Fruit fly (Drosophila melanogaster) whole organism, embryonic: ENCODE data around the gene CG17300.

ENCODE experiments used
- B-H1 ChIP-seq: fragments of 200-800 bp; sonication (Bioruptor generic); IDR thresholded peaks from 3 replicates; pipeline ENCODE4 v1.3.6; 2022; ENCODE audit warnings: missing biosample characterization, missing genetic modification characterization
- CG10267 ChIP-seq: fragments of 200-800 bp; sonication (Bioruptor generic); optimal IDR thresholded peaks from 2 replicates; lab custom pipeline; 2018; ENCODE audit warnings: missing biosample characterization, mild to moderate bottlenecking, missing genetic modification characterization, moderate library complexity
- CG10321 ChIP-seq: fragments of 200-800 bp; sonication (Bioruptor generic); IDR thresholded peaks from 2 replicates; pipeline ENCODE4 v1.3.6; 2022; ENCODE audit warnings: missing biosample characterization, missing genetic modification characterization
- CG10654 ChIP-seq: fragments of 200-800 bp; sonication (Bioruptor generic); optimal IDR thresholded peaks from 2 replicates; lab custom pipeline; 2016; ENCODE audit warnings: missing biosample characterization, missing genetic modification characterization
- CG13624 ChIP-seq: fragments of 200-800 bp; sonication (Bioruptor generic); optimal IDR thresholded peaks from 2 replicates; lab custom pipeline; 2016; ENCODE audit warnings: missing biosample characterization, missing genetic modification characterization
- CG14014 ChIP-seq: fragments of 200-800 bp; sonication (Bioruptor generic); IDR thresholded peaks from 2 replicates; pipeline ENCODE4 v1.3.6; 2022; ENCODE audit warnings: missing biosample characterization, missing genetic modification characterization
- CG14667 ChIP-seq: fragments of 200-800 bp; sonication (Bioruptor generic); IDR thresholded peaks from 2 replicates; pipeline ENCODE4 v1.3.6; 2022; ENCODE audit warnings: missing biosample characterization, missing genetic modification characterization
- CG14710 ChIP-seq: fragments of 200-800 bp; sonication (Bioruptor generic); optimal IDR thresholded peaks from 3 replicates; lab custom pipeline; 2019; ENCODE audit warnings: missing biosample characterization, mild to moderate bottlenecking, missing genetic modification characterization, moderate library complexity
- CG15696 ChIP-seq: fragments of 200-800 bp; sonication (Bioruptor generic); optimal IDR thresholded peaks from 2 replicates; lab custom pipeline; 2019; ENCODE audit warnings: missing biosample characterization, mild to moderate bottlenecking, missing genetic modification characterization, moderate library complexity
- CG17361 ChIP-seq: fragments of 200-800 bp; sonication (Bioruptor generic); IDR thresholded peaks from 3 replicates; pipeline ENCODE4 v1.3.6; 2022; ENCODE audit warnings: missing biosample characterization, missing genetic modification characterization
- CG18599 ChIP-seq: fragments of 200-800 bp; sonication (Bioruptor generic); optimal IDR thresholded peaks from 3 replicates; lab custom pipeline; 2017; ENCODE audit warnings: missing biosample characterization, missing genetic modification characterization, mild to moderate bottlenecking, moderate library complexity, missing genetic modification reagents
- CG2712 ChIP-seq: fragments of 200-800 bp; optimal IDR thresholded peaks from 3 replicates; lab custom pipeline; 2019; ENCODE audit warnings: missing biosample characterization, mild to moderate bottlenecking, missing genetic modification characterization, moderate library complexity
- CG42726 ChIP-seq: fragments of 200-800 bp; sonication (Bioruptor generic); IDR thresholded peaks from 2 replicates; pipeline ENCODE4 v1.3.6; 2022; ENCODE audit warnings: missing biosample characterization, missing genetic modification characterization; ENCODE audit not compliant: partially characterized antibody
- CG4360 ChIP-seq: fragments of 200-800 bp; sonication (Bioruptor generic); IDR thresholded peaks from 2 replicates; pipeline ENCODE4 v1.3.6; 2022; ENCODE audit warnings: missing biosample characterization, missing genetic modification characterization
- CG4404 ChIP-seq: fragments of 200-800 bp; sonication (Bioruptor generic); IDR thresholded peaks from 2 replicates; pipeline ENCODE4 v1.3.6; 2022; ENCODE audit warnings: missing biosample characterization, missing genetic modification characterization
- CG5953 ChIP-seq: fragments of 200-800 bp; sonication (Bioruptor generic); IDR thresholded peaks from 2 replicates; pipeline ENCODE4 v1.3.6; 2022; ENCODE audit warnings: missing biosample characterization, missing genetic modification characterization
- CG7372 ChIP-seq: fragments of 200-800 bp; sonication (Bioruptor generic); IDR thresholded peaks from 2 replicates; pipeline ENCODE4 v1.3.6; 2022; ENCODE audit warnings: missing biosample characterization, missing genetic modification characterization
- CG7839 ChIP-seq: fragments of 200-800 bp; sonication (Bioruptor generic); optimal IDR thresholded peaks from 3 replicates; lab custom pipeline; 2018; ENCODE audit warnings: missing biosample characterization, mild to moderate bottlenecking, missing genetic modification characterization, moderate library complexity
- CG9727 ChIP-seq: fragments of 200-800 bp; sonication (Bioruptor generic); optimal IDR thresholded peaks from 3 replicates; lab custom pipeline; 2017; ENCODE audit warnings: missing biosample characterization, mild to moderate bottlenecking, missing genetic modification characterization
- Camta ChIP-seq: fragments of 200-800 bp; sonication (Bioruptor generic); optimal IDR thresholded peaks from 2 replicates; lab custom pipeline; 2016; ENCODE audit warnings: missing biosample characterization, missing genetic modification characterization
- CkIIα-i1 ChIP-seq: fragments of 200-800 bp; sonication (Bioruptor generic); IDR thresholded peaks from 2 replicates; pipeline ENCODE4 v1.3.6; 2022; ENCODE audit warnings: missing biosample characterization, missing genetic modification characterization
- Dad ChIP-seq: fragments of 200-800 bp; sonication (Bioruptor generic); optimal IDR thresholded peaks from 3 replicates; lab custom pipeline; 2016; ENCODE audit warnings: missing biosample characterization, missing genetic modification characterization
- HLH4C ChIP-seq: fragments of 200-800 bp; sonication (Bioruptor generic); IDR thresholded peaks from 3 replicates; pipeline ENCODE4 v1.3.6; 2022; ENCODE audit warnings: missing biosample characterization, missing genetic modification characterization; ENCODE audit not compliant: partially characterized antibody
- Hand ChIP-seq: fragments of 200-800 bp; sonication (Bioruptor generic); optimal IDR thresholded peaks from 2 replicates; lab custom pipeline; 2017; ENCODE audit warnings: mild to moderate bottlenecking, missing biosample characterization, missing genetic modification reagents, missing genetic modification characterization
- Kr ChIP-seq: fragments of 200-800 bp; sonication (Bioruptor generic); optimal IDR thresholded peaks from 2 replicates; lab custom pipeline; 2017; ENCODE audit warnings: missing biosample characterization, mild to moderate bottlenecking, missing genetic modification characterization
- Mes4 ChIP-seq: fragments of 200-800 bp; sonication (Bioruptor generic); optimal IDR thresholded peaks from 2 replicates; lab custom pipeline; 2016; ENCODE audit warnings: missing biosample characterization, missing genetic modification characterization
- Myb ChIP-seq: fragments of 200-800 bp; sonication (Bioruptor generic); optimal IDR thresholded peaks from 2 replicates; lab custom pipeline; 2016; ENCODE audit warnings: missing biosample characterization, missing genetic modification characterization
- Neu2 ChIP-seq: fragments of 200-800 bp; sonication (Bioruptor generic); optimal IDR thresholded peaks from 3 replicates; lab custom pipeline; 2016; ENCODE audit warnings: missing biosample characterization, missing genetic modification characterization, borderline replicate concordance
- Opbp ChIP-seq: fragments of 200-800 bp; sonication (Bioruptor generic); IDR thresholded peaks from 3 replicates; pipeline ENCODE4 v1.3.6; 2022; ENCODE audit warnings: missing biosample characterization, missing genetic modification characterization; ENCODE audit not compliant: partially characterized antibody
- Sry-β ChIP-seq: fragments of 200-800 bp; sonication (Bioruptor generic); optimal IDR thresholded peaks from 2 replicates; lab custom pipeline; 2018; ENCODE audit warnings: missing biosample characterization, mild to moderate bottlenecking, missing genetic modification characterization, moderate library complexity
- Vsx1 ChIP-seq: fragments of 200-800 bp; sonication (Bioruptor generic); optimal IDR thresholded peaks from 2 replicates; lab custom pipeline; 2017; ENCODE audit warnings: missing biosample characterization, mild to moderate bottlenecking, missing genetic modification characterization, missing genetic modification reagents
- ap ChIP-seq: fragments of 200-800 bp; sonication (Bioruptor generic); IDR thresholded peaks from 2 replicates; pipeline ENCODE4 v1.3.6; 2022; ENCODE audit warnings: missing biosample characterization, missing genetic modification characterization
- bab2 ChIP-seq: fragments of 200-800 bp; sonication (Bioruptor generic); optimal IDR thresholded peaks from 2 replicates; lab custom pipeline; 2016; ENCODE audit warnings: missing biosample characterization, missing genetic modification characterization
- chinmo ChIP-seq: fragments of 200-800 bp; sonication (Bioruptor generic); IDR thresholded peaks from 4 replicates; pipeline ENCODE4 v1.3.6; 2022; ENCODE audit warnings: missing biosample characterization, missing genetic modification characterization; ENCODE audit not compliant: partially characterized antibody
- chn ChIP-seq: fragments of 200-800 bp; sonication (Bioruptor generic); optimal IDR thresholded peaks from 2 replicates; lab custom pipeline; 2016; ENCODE audit warnings: missing biosample characterization, missing genetic modification characterization
- croc ChIP-seq: fragments of 200-800 bp; sonication (Bioruptor generic); conservative IDR thresholded peaks from 3 replicates; pipeline ENCODE4 v1.3.6; 2022; ENCODE audit warnings: missing biosample characterization, missing genetic modification characterization
- dm ChIP-seq: fragments of 200-800 bp; sonication (Bioruptor generic); optimal IDR thresholded peaks from 3 replicates; lab custom pipeline; 2016; ENCODE audit warnings: missing biosample characterization, missing genetic modification characterization
- dmrt11E ChIP-seq: fragments of 200-800 bp; sonication (Bioruptor generic); optimal IDR thresholded peaks from 3 replicates; lab custom pipeline; 2018; ENCODE audit warnings: missing biosample characterization, mild to moderate bottlenecking, missing genetic modification characterization, moderate library complexity
- fd64A ChIP-seq: fragments of 200-800 bp; sonication (Bioruptor generic); optimal IDR thresholded peaks from 3 replicates; lab custom pipeline; 2018; ENCODE audit warnings: missing biosample characterization, mild to moderate bottlenecking, missing genetic modification characterization
- fd96Cb ChIP-seq: fragments of 200-800 bp; sonication (Bioruptor generic); optimal IDR thresholded peaks from 2 replicates; lab custom pipeline; 2018; ENCODE audit warnings: missing biosample characterization, mild to moderate bottlenecking, missing genetic modification characterization, moderate library complexity
- hb ChIP-seq: fragments of 200-800 bp; sonication (Bioruptor generic); IDR thresholded peaks from 3 replicates; pipeline ENCODE4 v1.3.6; 2022; ENCODE audit warnings: missing biosample characterization, missing genetic modification characterization; ENCODE audit not compliant: partially characterized antibody
- her ChIP-seq: fragments of 200-800 bp; sonication (Bioruptor generic); optimal IDR thresholded peaks from 2 replicates; lab custom pipeline; 2016; ENCODE audit warnings: missing biosample characterization, missing genetic modification characterization
- inv ChIP-seq: fragments of 200-800 bp; sonication (Bioruptor generic); IDR thresholded peaks from 2 replicates; pipeline ENCODE4 v1.3.6; 2022; ENCODE audit warnings: missing biosample characterization, missing genetic modification characterization; ENCODE audit not compliant: partially characterized antibody
- jing ChIP-seq: fragments of 200-800 bp; sonication (Bioruptor generic); optimal IDR thresholded peaks from 2 replicates; lab custom pipeline; 2018; ENCODE audit warnings: missing biosample characterization, mild to moderate bottlenecking, missing genetic modification characterization
- kah ChIP-seq: fragments of 200-800 bp; sonication (Bioruptor generic); optimal IDR thresholded peaks from 2 replicates; lab custom pipeline; 2018; ENCODE audit warnings: missing biosample characterization, mild to moderate bottlenecking, missing genetic modification characterization
- kni ChIP-seq: fragments of 200-800 bp; sonication (Bioruptor generic); optimal IDR thresholded peaks from 3 replicates; lab custom pipeline; 2017; ENCODE audit warnings: mild to moderate bottlenecking, missing biosample characterization, missing genetic modification reagents, missing genetic modification characterization
- luna ChIP-seq: fragments of 200-800 bp; sonication (Bioruptor generic); optimal IDR thresholded peaks from 2 replicates; lab custom pipeline; 2016; ENCODE audit warnings: missing biosample characterization, missing genetic modification characterization
- mld ChIP-seq: fragments of 200-800 bp; sonication (Bioruptor generic); IDR thresholded peaks from 3 replicates; pipeline ENCODE4 v1.3.6; 2022; ENCODE audit warnings: missing biosample characterization, missing genetic modification characterization; ENCODE audit not compliant: partially characterized antibody
- sr ChIP-seq: fragments of 200-800 bp; sonication (Bioruptor generic); IDR thresholded peaks from 3 replicates; pipeline ENCODE4 v1.3.6; 2022; ENCODE audit warnings: missing biosample characterization, missing genetic modification characterization
- tna ChIP-seq: fragments of 200-800 bp; sonication (Bioruptor generic); IDR thresholded peaks from 2 replicates; pipeline ENCODE4 v1.3.6; 2022; ENCODE audit warnings: missing biosample characterization, missing genetic modification characterization; ENCODE audit not compliant: partially characterized antibody
- trh ChIP-seq: fragments of 200-800 bp; sonication (Bioruptor generic); optimal IDR thresholded peaks from 2 replicates; lab custom pipeline; 2016; ENCODE audit warnings: missing biosample characterization, missing genetic modification characterization
- tup ChIP-seq: fragments of 200-800 bp; sonication (Bioruptor generic); optimal IDR thresholded peaks from 2 replicates; lab custom pipeline; 2016; ENCODE audit warnings: missing biosample characterization, mild to moderate bottlenecking, missing genetic modification characterization, moderate library complexity

The CG17300 gene

dm6 chr3L:13049671-13050070, 37.4 kb downstream of the CG17300 start (continued):
- TF ChIP-seq luna = no peak
- peak; percentile 67 for TF ChIP-seq dmrt11E (tag; lab: Kevin White, UChicago)
- TF ChIP-seq Kr = no peak
- no peak for TF ChIP-seq bab2
- TF ChIP-seq Myb (GFP tag; lab: Kevin White, UChicago) = no peak
- no peak for TF ChIP-seq Vsx1 (GFP tag; lab: Kevin White, UChicago)
- TF ChIP-seq CG15696 (tag; lab: Kevin White, UChicago) = peak; percentile 84
- TF ChIP-seq HLH4C = no peak
- TF ChIP-seq B-H1 = no peak
- no peak for TF ChIP-seq Neu2 (GFP tag; lab: Kevin White, UChicago)
- no peak for TF ChIP-seq croc
- TF ChIP-seq dm (GFP tag; lab: Kevin White, UChicago) = no peak
- TF ChIP-seq CG13624 = no peak
- no peak for TF ChIP-seq CG7839 (tag; lab: Kevin White, UChicago)
- TF ChIP-seq CG14014 (GFP tag; lab: Robert Waterston, UW) = no peak
- no peak for TF ChIP-seq chinmo (GFP tag; lab: Robert Waterston, UW)
- TF ChIP-seq Sry-β (GFP tag; lab: Kevin White, UChicago) = no peak
- TF ChIP-seq CG5953 = no peak
- no peak for TF ChIP-seq CG14667 (GFP tag; lab: Robert Waterston, UW)
- TF ChIP-seq CG18599 (GFP tag; lab: Kevin White, UChicago) = no peak
- peak; percentile 40 for TF ChIP-seq CG10267 (tag; lab: Kevin White, UChicago)
- no peak for TF ChIP-seq Dad (GFP tag; lab: Kevin White, UChicago)
- TF ChIP-seq CkIIα-i1 = no peak
- TF ChIP-seq trh (GFP tag; lab: Kevin White, UChicago) = no peak
- TF ChIP-seq tup (GFP tag; lab: Kevin White, UChicago) = no peak
- TF ChIP-seq sr (GFP tag; lab: Robert Waterston, UW) = no peak
- peak; percentile 55 for TF ChIP-seq CG2712 (tag; lab: Kevin White, UChicago)
- TF ChIP-seq CG14710 = peak; percentile 56
- TF ChIP-seq CG17361 (GFP tag; lab: Robert Waterston, UW) = no peak
- TF ChIP-seq Mes4 (GFP tag; lab: Kevin White, UChicago) = no peak
- no peak for TF ChIP-seq hb
- TF ChIP-seq tna (GFP tag; lab: Robert Waterston, UW) = no peak
- no peak for TF ChIP-seq chn (GFP tag; lab: Kevin White, UChicago)
- no peak for TF ChIP-seq Camta
- TF ChIP-seq ap = no peak
- TF ChIP-seq Hand (GFP tag; lab: Kevin White, UChicago) = no peak
- no peak for TF ChIP-seq her (GFP tag; lab: Kevin White, UChicago)
- no peak for TF ChIP-seq CG42726 (GFP tag; lab: Robert Waterston, UW)
- no peak for TF ChIP-seq fd64A (GFP tag; lab: Kevin White, UChicago)

DNA sequence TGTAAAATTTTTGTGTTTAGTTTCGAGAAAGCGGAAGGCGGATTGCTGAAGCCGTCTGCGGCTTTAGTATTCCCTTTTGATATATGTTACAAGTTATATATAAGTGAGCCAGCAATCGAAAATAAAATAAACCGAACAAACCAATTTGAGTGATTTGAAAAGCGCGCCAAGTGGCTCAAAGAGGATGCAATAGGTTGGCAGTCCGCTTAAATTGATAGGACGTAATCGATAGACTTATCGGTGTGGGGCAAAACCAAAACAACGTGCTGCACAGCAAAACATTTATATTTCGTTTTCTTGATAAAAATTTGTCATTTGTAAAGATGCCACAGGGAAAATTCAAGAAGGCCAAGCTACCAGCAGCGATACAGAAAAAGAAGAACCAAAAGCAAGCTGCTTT, 40.3 kb downstream of the CG17300 start, which contains the start of gene CG11279:
Gene CG11279 (plus strand): TSS at position 220 of the 400 bp plus-strand sequence.
- TF ChIP-seq CG4360 (GFP tag; lab: Robert Waterston, UW) (peak; percentile 34; the same call in 1 of the 2 replicates), Opbp (GFP tag; lab: Robert Waterston, UW) (peak; percentile 81; the same call in 2 of the 3 replicates), kah (no peak), CG4404 (GFP tag; lab: Robert Waterston, UW) (no peak), CG10654 (GFP tag; lab: Kevin White, UChicago) (no peak), Dad (GFP tag; lab: Kevin White, UChicago) (no peak), CG7372 (GFP tag; lab: Robert Waterston, UW) (no peak), jing (GFP tag; lab: Kevin White, UChicago) (no peak), hb (0 out of 3 replicates have a peak, but pooled peaks have one; percentile 59), mld (0 out of 3 replicates have a peak, but pooled peaks have one; percentile 29), fd96Cb (tag; lab: Kevin White, UChicago) (no peak), CG42726 (GFP tag; lab: Robert Waterston, UW) (peak; percentile 39; the same call in 1 of the 2 replicates), kni (GFP tag; lab: Kevin White, UChicago) (no peak), CG9727 (GFP tag; lab: Kevin White, UChicago) (no peak), CG10321 (no peak), inv (GFP tag; lab: Robert Waterston, UW) (peak; percentile 47; the same call in 1 of the 2 replicates), chn (GFP tag; lab: Kevin White, UChicago) (no peak)
